Fruit fly (Drosophila melanogaster): ENCODE measurements around the gene CG9691.

Gene CG9691

DNA sequence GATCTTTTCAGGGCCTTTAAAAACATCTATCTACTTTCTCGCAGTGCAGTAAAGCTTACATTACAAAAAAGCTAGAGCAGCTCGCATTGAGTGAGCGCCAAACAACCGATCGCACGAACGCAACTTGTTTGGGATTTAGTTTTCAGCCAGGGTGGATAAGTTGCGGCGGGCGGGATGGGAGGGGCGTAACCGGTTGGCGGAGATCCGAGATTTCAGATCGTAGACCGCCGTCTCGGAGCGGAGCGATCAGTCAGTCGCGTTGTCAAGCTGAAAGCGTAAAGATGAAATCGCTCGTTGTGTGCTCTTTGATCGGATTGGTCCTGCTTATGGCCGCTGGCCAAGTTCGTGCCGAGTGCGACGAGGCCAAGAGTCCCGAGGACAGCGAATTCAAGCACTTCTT, at the start of gene CG9691:
Gene CG9691 (plus strand): TSS at position 222 of the 400 bp plus-strand sequence.
- TF ChIP-seq noc (tag; optimal IDR thresholded peaks at IDR 0.05) = no peak

DNA sequence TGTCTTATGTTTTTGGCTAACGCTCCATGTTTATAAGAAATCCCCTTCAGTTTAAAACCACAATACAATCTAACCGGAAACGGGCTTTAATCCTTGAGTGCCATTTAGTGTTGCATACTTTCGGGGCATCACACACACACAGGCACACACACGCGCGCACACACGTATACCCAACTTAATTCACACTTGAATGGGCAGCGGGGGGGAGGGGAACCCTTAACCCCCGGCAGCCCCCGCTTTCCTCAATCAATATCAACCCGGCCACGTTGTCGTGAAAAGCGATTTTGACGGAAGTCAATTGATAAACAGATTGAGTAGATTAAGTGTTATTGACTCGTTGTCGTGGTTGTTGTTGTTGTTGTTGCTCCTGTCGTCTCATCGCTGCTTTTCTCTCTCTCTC, 36.7 kb upstream of the CG9691 start:
- no peak for TF ChIP-seq noc (tag; optimal IDR thresholded peaks at IDR 0.05)

DNA sequence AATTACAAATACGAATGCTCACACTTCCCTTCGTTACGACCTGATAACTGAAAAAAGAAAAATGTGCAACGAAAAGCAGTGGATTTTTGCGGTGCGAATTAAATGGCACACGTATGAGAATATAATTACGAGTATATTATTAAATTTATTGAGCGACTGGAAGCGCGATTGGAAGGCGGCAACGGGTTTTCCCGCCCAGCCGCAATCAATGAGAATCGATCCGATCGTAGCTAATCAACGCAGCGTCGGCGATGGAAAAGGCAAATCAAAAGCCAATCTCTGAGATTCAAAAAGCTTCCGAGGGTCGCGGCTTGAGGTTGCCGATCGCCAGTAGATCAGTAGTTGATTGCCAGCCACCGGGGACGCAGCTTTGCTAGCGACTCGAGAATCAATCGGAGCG, 19.4 kb upstream of the CG9691 start, which contains the start of gene Ser7:
Gene Ser7 (plus strand): TSS at position 352 of the 400 bp plus-strand sequence.
- TF ChIP-seq noc (tag; optimal IDR thresholded peaks at IDR 0.05) = no peak

DNA sequence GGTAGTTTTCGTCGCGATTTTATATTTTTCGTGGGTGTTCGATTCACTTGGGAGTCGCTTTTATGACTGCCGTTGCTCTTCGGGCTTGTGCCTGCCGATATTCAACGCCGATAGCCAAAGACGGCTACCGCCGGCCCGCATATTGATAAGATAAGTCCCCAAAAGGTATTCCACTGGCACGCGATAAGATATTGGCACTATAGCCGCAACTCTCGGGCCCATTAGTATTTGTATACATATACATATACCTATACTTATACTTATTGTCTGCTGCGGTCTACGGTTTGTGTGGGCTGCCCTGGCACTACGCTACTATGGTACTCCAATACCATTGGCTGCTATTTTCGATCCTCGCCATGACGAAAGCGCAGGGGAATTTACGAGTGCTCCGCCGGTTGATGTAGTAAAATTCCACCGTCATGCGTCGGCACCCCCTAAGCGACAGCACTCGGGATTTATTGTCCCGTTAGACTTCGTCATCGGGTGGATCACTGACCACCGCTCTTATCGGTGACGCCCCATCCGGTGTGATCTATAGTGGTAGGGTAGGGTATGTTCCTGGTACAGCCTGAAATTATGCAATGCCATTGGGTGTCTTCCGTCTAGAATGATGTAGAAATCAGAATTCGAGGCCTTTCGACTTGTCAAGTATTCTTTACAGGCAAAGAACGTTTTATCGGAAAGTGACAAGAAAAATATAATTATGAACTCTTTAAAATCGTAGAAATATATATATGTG, 15.6 kb upstream of the CG9691 start, which contains the start of gene CG45060:
Gene CG45060 (minus strand): TSS at position 59 of the 739 bp plus-strand sequence.
- TF ChIP-seq noc (tag; optimal IDR thresholded peaks at IDR 0.05) = peak; percentile 21

DNA sequence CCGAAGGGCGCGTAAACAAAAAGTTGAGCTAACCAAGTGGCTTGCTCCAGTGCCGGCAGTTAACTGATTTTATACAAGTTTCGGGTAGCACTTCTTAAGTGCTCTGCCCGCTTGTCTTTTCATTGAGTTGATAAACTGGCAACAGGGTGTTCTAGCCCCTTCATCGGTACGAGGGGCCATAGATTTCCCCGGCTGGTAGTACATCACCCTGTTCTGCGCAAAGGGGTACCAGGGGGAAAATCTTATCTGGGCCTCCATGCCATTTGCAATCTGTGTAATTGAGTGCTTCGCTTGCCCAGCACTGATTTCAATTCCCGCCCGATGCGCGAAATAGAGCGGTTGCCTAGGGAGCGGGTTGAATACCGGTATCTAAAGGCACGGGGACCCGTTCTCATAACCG, 12.6 kb upstream of the CG9691 start, which contains the start of gene CG45061:
Gene CG45061 (minus strand): TSS at position 71 of the 400 bp plus-strand sequence.
- TF ChIP-seq noc (tag; optimal IDR thresholded peaks at IDR 0.05) = no peak

DNA sequence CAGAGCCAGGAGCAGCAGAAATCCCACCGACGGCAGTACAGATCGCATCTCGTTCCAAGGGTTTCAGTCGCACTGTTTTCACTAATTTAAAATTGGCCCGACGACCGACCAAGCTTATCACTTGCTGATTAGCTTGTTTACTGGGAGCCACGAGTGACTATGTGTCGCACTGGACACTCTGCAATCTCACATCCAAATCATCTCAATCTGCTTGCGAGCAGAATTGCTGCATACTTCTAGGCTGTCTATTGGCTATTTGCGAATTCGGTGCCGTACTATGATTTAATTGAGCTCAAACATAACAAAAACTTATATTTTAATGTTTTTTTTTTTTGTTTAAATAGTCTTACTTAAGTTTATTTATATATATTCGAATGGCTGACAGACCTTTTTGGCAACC, 10.3 kb upstream of the CG9691 start, which contains the start of gene CG32695:
Gene CG32695 (minus strand): TSS at position 141 of the 400 bp plus-strand sequence.
- no peak for TF ChIP-seq noc (tag; optimal IDR thresholded peaks at IDR 0.05)

DNA sequence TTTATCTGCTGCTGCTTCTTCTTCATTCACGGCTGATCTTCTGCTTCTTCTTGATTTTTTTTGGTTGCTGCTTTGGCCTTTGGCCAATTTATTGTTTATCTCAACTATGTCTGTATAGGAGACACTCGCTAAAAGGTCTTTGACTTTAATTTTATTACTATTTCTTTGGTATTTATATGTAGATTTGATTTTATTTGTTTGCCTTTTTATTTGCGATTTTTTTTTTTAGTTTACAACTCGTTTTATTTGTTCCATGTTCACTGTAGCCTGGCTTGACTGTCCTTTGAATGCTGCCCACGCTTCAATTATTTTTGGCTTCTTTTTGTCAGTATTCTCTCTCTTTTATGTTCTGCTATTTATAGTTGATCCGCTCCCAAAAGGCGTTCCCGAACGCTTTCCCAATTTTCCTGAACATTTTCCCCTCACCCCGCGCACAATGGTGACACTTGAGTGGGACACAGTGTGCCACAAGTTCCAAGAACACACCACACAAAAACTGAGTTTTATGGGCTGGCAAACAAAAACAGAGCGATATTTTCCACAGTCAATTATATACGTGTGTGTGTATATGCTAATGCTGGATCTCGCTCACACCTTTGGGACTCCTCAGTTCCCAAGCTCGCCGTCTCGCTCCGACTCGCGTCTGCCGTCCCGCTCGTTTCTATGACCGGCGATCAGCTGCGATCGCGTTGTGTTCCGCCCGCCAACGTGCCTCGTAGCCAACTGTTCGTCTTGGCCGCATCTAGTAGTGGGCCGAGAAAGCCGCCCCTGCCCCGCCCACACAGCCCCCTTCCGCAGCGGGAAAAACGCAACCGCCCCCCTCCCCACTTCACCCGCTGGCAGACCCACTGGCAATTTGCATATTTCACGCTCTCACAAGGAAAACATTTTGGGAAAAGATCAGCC, 8.0 kb upstream of the CG9691 start, which contains the start of gene CG15247:
Gene CG15247 (minus strand): TSS at position 725 of the 906 bp plus-strand sequence.
- peak; percentile 81 for TF ChIP-seq noc (tag; optimal IDR thresholded peaks at IDR 0.05)

DNA sequence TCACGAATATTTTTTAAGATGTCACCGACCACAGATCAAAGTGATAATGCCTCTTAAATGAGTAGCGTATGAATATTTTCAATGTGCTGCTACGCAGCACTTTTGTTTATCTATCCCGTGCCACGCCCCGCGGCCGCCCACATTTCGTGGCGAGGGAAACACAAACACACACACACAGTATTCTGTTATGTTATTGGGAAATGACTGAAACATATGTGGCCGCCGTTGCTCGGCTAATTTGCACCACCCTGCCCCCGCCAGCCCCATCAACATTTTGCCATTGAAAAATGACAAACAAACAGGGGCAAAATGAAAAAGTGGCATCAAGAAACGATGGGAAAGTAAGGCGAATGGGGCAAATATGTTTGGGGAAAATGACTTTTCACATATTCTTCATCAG, 7.0 kb upstream of the CG9691 start:
- TF ChIP-seq noc (tag; optimal IDR thresholded peaks at IDR 0.05) = no peak

DNA sequence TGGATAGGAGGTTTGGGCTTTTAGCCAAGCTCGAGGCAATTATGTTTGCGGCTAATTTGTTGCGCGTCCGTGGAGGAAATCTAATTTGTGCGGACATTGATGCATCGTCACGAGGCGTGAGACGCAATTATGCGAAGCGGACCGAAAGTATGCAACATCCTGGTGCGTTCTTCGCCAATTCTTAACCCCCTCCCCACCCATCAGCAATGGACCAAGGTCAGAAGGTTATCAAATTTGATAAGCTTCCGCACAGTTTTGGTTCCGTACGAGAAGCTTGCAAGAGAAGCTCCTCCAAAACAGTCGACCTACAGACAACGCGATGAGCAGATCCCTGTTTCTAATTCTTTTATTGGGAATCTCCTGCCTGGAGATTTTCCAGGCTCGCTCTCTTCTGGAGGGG, 6.1 kb upstream of the CG9691 start, which contains the start of gene CG1468:
Gene CG1468 (plus strand): TSS at position 298 of the 400 bp plus-strand sequence.
- TF ChIP-seq noc (tag; optimal IDR thresholded peaks at IDR 0.05) = no peak

DNA sequence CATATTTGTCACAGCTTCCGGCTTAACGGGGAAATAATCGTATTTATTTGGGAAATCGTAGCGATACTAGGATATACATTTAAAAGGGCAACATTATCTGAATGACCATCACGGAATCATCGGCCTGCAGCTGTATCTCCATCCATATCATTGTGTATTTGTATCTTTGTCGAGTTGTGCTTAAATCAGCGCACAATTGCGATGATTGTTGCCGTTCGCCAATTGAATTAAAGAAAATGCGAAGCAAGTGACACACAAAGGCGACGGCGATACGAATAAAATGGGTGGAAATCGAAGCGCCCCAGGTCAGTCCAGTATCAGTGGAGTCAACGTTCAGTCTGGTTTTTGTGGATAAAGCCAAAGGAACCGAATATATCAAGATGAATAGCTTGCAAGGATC, 4.7 kb upstream of the CG9691 start, which contains the start of gene CG9686:
Gene CG9686 (plus strand): TSS at position 301 of the 400 bp plus-strand sequence.
- TF ChIP-seq noc (tag; optimal IDR thresholded peaks at IDR 0.05) = no peak

DNA sequence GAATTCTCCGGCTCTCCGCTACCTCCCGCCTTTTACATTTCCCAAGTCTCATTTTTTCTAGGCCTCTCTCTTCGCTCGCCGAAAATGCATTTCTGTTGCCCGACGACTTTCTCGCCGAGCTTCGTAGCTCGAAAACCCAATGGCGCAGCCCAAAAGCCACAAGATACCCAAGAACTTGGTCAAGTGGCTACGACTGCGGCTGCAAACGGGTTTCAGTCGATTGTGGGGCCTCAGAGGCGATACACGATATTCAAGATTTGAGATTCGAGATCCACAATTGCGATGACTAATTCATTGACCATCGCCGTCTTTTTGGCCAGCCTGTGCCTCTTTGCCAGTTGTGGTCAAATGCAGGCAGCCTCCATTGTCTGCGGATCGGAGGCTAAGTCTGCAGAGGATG, 2.5 kb upstream of the CG9691 start, which contains the start of gene CG9689:
Gene CG9689 (plus strand): TSS at position 208 of the 400 bp plus-strand sequence.
- no peak for TF ChIP-seq noc (tag; optimal IDR thresholded peaks at IDR 0.05)

DNA sequence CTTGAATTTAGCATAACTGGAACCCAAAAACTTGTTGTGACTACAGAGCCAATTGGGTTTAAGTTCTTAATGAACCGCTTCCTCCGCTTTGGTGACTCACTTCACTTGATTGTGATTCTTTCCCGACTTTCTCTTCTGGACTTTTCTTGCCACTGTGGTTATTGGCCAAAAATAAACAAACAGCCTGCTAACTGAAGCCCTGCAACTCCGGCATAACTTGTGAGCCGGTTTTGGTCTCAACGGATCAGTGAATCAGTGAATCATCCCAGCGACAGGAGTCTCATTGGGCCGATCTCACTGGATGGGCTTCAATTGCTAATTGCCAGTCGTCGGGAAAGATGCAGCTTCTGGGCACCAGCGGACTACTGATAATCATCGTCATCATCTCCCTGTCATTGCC, 1.3 kb upstream of the CG9691 start:
- TF ChIP-seq noc (tag; optimal IDR thresholded peaks at IDR 0.05) = no peak

DNA sequence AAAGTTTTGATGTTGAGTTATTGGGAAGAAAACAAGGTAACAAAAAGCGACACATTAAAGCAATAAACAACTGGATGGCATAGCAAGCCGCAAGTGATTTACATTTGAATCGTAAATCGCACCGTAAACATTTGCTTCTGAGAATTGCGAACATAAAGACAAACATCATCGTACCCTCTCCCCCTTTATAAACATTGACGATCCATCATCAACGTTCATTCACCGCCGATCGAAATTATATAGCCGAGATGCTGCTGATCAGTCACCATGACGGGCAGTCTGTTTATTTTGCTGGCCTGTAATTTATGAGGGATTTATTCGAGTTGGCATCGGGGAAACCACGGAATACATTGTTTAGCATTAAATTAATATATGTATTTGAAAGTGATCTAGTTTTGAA, 1.1 kb downstream of the CG9691 start:
- TF ChIP-seq noc (tag; optimal IDR thresholded peaks at IDR 0.05) = no peak

DNA sequence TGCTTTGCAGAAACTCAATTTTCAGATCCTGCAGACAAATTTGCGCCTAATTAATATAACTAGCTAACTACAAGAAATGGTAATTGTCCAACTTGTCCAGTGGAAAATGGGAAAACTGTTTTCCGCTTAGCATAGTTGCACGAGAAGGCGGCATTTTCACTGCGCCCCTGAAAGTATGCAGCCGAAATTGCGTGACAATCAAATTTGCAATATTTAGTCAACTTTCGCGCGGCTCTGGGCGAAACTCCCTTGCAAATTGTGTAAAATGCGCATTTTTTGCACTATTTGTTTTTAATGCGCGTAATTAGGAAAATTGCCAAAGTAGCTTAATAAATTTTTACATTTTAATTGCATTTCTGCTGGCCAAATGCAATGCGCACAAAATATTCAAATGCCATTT, 5.4 kb downstream of the CG9691 start:
- no peak for TF ChIP-seq noc (tag; optimal IDR thresholded peaks at IDR 0.05)

DNA sequence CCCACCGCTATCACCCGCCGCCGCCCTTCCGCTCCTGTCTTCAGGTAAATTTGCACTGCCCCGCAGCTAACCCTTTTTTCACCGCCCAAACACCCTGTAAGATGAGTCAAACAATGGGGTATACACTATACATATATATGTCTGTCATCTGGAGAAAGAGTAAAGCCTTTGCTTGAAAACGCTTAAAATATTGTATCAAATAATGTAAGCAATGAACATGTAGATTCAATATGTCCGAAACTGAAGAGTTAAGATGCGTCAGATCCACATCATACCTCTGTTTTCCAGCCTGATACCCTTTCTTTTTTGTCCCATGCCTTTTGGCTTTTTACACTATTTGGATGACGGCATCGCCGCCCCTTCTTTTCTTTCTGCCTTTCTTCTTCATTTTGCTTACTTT, 8.6 kb downstream of the CG9691 start:
- no peak for TF ChIP-seq noc (tag; optimal IDR thresholded peaks at IDR 0.05)

DNA sequence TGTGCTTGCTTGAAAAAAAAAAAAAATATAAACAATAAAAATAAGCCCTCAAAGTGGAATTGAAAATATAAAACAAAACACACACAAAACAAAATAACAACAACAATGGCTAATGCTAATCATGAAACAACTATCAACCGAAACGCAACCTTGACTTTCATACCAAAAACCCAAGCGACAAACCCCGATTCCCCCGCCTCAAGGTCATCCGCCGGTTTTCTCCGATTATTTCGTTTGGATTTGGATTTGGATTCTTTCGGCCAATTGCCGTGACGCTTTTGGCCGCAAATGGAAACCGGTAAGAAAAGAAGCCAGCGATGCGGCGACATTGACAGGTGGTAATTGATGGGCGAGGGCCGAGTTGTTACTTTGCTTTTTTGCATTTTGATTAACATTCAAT, 13.4 kb downstream of the CG9691 start:
- TF ChIP-seq noc (tag; optimal IDR thresholded peaks at IDR 0.05) = no peak
